Worm (Caenorhabditis elegans) whole organism, L3 larva: Measurements from ENCODE around the gene F29B9.5.

ENCODE experiments used
- R02D3.7 ChIP-seq: fragments of 150-350 bp; optimal IDR thresholded peaks from 2 replicates; lab custom pipeline; 2014; ENCODE audit warnings: missing biosample characterization, missing genetic modification characterization
- ZK546.5 ChIP-seq: sonication (generic microtip); optimal IDR thresholded peaks from 2 replicates; lab custom pipeline; 2017; ENCODE audit warnings: missing biosample characterization, missing genetic modification characterization
- ama-1 ChIP-seq: fragments of 150-350 bp; optimal IDR thresholded peaks from 2 replicates; lab custom pipeline; 2018
- ceh-16 ChIP-seq: sonication (generic microtip); optimal IDR thresholded peaks from 2 replicates; lab custom pipeline; 2017; ENCODE audit warnings: missing biosample characterization, missing genetic modification characterization
- ceh-28 ChIP-seq: fragments of 150-350 bp; optimal IDR thresholded peaks from 2 replicates; lab custom pipeline; 2014; ENCODE audit warnings: missing biosample characterization, missing genetic modification reagents, missing genetic modification characterization
- ceh-82 ChIP-seq: fragments of 150-350 bp; optimal IDR thresholded peaks from 2 replicates; lab custom pipeline; 2014; ENCODE audit warnings: missing biosample characterization, missing genetic modification characterization
- daf-12 ChIP-seq: fragments of 150-350 bp; optimal IDR thresholded peaks from 2 replicates; lab custom pipeline; 2014; ENCODE audit warnings: missing biosample characterization, missing genetic modification reagents, missing genetic modification characterization
- egl-27 ChIP-seq: sonication (generic microtip); optimal IDR thresholded peaks from 4 replicates; lab custom pipeline; 2017; ENCODE audit warnings: missing biosample characterization, missing genetic modification reagents, missing genetic modification characterization
- egl-5 ChIP-seq: fragments of 150-350 bp; optimal IDR thresholded peaks from 2 replicates; lab custom pipeline; 2017; ENCODE audit warnings: missing biosample characterization, missing genetic modification reagents, missing genetic modification characterization, inconsistent platforms
- elt-2 ChIP-seq: sonication (generic microtip); optimal IDR thresholded peaks from 2 replicates; lab custom pipeline; 2016; ENCODE audit warnings: missing genetic modification reagents, mild to moderate bottlenecking, missing genetic modification characterization, missing compliant biosample characterization
- elt-3 ChIP-seq, 3 experiments: fragments of 150-350 bp in 1 of 3; sonication (generic microtip) in 2 of 3; optimal IDR thresholded peaks; 2 replicates in 2 of 3; 4 replicates in 1 of 3; lab custom pipeline; 2014 to 2017; ENCODE audit warnings: missing biosample characterization in 3 of 3, missing genetic modification characterization in 3 of 3
- eor-1 ChIP-seq, 2 experiments: fragments of 150-350 bp; optimal IDR thresholded peaks; 2 replicates each; lab custom pipeline; 2014 to 2018; ENCODE audit warnings: missing biosample characterization in 2 of 2, missing genetic modification characterization in 2 of 2
- fkh-10 ChIP-seq: sonication (generic microtip); optimal IDR thresholded peaks from 2 replicates; lab custom pipeline; 2017; ENCODE audit warnings: missing biosample characterization, missing genetic modification reagents, missing genetic modification characterization
- fkh-2 ChIP-seq: fragments of 150-350 bp; optimal IDR thresholded peaks from 2 replicates; lab custom pipeline; 2014; ENCODE audit warnings: missing biosample characterization, missing genetic modification reagents, missing genetic modification characterization
- fos-1 ChIP-seq: fragments of 150-350 bp; optimal IDR thresholded peaks from 2 replicates; lab custom pipeline; 2014; ENCODE audit warnings: missing biosample characterization, missing genetic modification characterization
- jun-1 ChIP-seq: fragments of 150-350 bp; optimal IDR thresholded peaks from 2 replicates; lab custom pipeline; 2014; ENCODE audit warnings: missing biosample characterization, missing genetic modification reagents, missing genetic modification characterization
- lin-39 ChIP-seq: fragments of 150-350 bp; optimal IDR thresholded peaks from 2 replicates; lab custom pipeline; 2018; ENCODE audit warnings: missing biosample characterization, missing genetic modification reagents, missing genetic modification characterization
- lsy-12 ChIP-seq: sonication (generic microtip); optimal IDR thresholded peaks from 2 replicates; lab custom pipeline; 2016; ENCODE audit warnings: mild to moderate bottlenecking, missing genetic modification characterization, missing compliant biosample characterization
- mdl-1 ChIP-seq: fragments of 150-350 bp; optimal IDR thresholded peaks from 2 replicates; lab custom pipeline; 2014; ENCODE audit warnings: missing biosample characterization, missing genetic modification characterization
- mml-1 ChIP-seq: fragments of 150-350 bp; sonication (generic microtip); optimal IDR thresholded peaks from 3 replicates; lab custom pipeline; 2014; ENCODE audit warnings: missing biosample characterization, missing genetic modification characterization
- nfya-1 ChIP-seq: sonication (generic microtip); optimal IDR thresholded peaks from 2 replicates; lab custom pipeline; 2017; ENCODE audit warnings: missing genetic modification characterization, mild to moderate bottlenecking, missing compliant biosample characterization, antibody characterized with exemption, moderate library complexity; ENCODE audit not compliant: insufficient read depth
- nhr-11 ChIP-seq: fragments of 150-350 bp; optimal IDR thresholded peaks from 2 replicates; lab custom pipeline; 2014; ENCODE audit warnings: missing biosample characterization, missing genetic modification characterization
- nhr-23 ChIP-seq: fragments of 150-350 bp; optimal IDR thresholded peaks from 2 replicates; lab custom pipeline; 2014; ENCODE audit warnings: missing biosample characterization, missing genetic modification reagents, missing genetic modification characterization
- nhr-237 ChIP-seq: fragments of 150-350 bp; optimal IDR thresholded peaks from 2 replicates; lab custom pipeline; 2014; ENCODE audit warnings: missing biosample characterization, missing genetic modification characterization
- nhr-25 ChIP-seq: sonication (generic microtip); optimal IDR thresholded peaks from 2 replicates; lab custom pipeline; 2017; ENCODE audit warnings: missing biosample characterization, missing genetic modification characterization
- nhr-28 ChIP-seq: fragments of 150-350 bp; optimal IDR thresholded peaks from 2 replicates; lab custom pipeline; 2014; ENCODE audit warnings: missing biosample characterization, missing genetic modification characterization
- nhr-43 ChIP-seq: sonication (generic microtip); optimal IDR thresholded peaks from 2 replicates; lab custom pipeline; 2016; ENCODE audit warnings: mild to moderate bottlenecking, missing genetic modification characterization, missing compliant biosample characterization; ENCODE audit not compliant: poor library complexity, severe bottlenecking
- nhr-67 ChIP-seq: fragments of 150-350 bp; optimal IDR thresholded peaks from 2 replicates; lab custom pipeline; 2014; ENCODE audit warnings: missing biosample characterization, missing genetic modification characterization
- nhr-76 ChIP-seq: fragments of 150-350 bp; sonication (generic microtip); optimal IDR thresholded peaks from 5 replicates; lab custom pipeline; 2014; ENCODE audit warnings: missing biosample characterization, missing genetic modification characterization
- nhr-77 ChIP-seq: fragments of 150-350 bp; optimal IDR thresholded peaks from 2 replicates; lab custom pipeline; 2014; ENCODE audit warnings: missing biosample characterization, missing genetic modification characterization
- pqm-1 ChIP-seq: fragments of 150-350 bp; optimal IDR thresholded peaks from 2 replicates; lab custom pipeline; 2017; ENCODE audit warnings: missing biosample characterization, missing genetic modification characterization, inconsistent platforms
- sea-2 ChIP-seq: fragments of 150-350 bp; sonication (generic microtip); optimal IDR thresholded peaks from 4 replicates; lab custom pipeline; 2014; ENCODE audit warnings: missing biosample characterization, missing genetic modification reagents, missing genetic modification characterization
- skn-1 ChIP-seq: fragments of 150-350 bp; optimal IDR thresholded peaks from 2 replicates; lab custom pipeline; 2014; ENCODE audit warnings: missing biosample characterization, missing genetic modification characterization
- tbx-2 ChIP-seq: sonication (generic microtip); optimal IDR thresholded peaks from 2 replicates; lab custom pipeline; 2016; ENCODE audit warnings: mild to moderate bottlenecking, missing genetic modification characterization, missing compliant biosample characterization
- unc-39 ChIP-seq: sonication (generic microtip); optimal IDR thresholded peaks from 4 replicates; lab custom pipeline; 2017; ENCODE audit warnings: missing biosample characterization, missing genetic modification characterization
- unc-62 ChIP-seq: fragments of 150-350 bp; sonication (generic microtip); optimal IDR thresholded peaks from 4 replicates; lab custom pipeline; 2014; ENCODE audit warnings: missing biosample characterization, missing genetic modification reagents, missing genetic modification characterization
- zag-1 ChIP-seq: fragments of 150-350 bp; optimal IDR thresholded peaks from 2 replicates; lab custom pipeline; 2014; ENCODE audit warnings: missing biosample characterization, missing genetic modification characterization
- ztf-11 ChIP-seq: fragments of 150-350 bp; optimal IDR thresholded peaks from 2 replicates; lab custom pipeline; 2014; ENCODE audit warnings: missing biosample characterization, missing genetic modification characterization

F29B9.5 gene

DNA sequence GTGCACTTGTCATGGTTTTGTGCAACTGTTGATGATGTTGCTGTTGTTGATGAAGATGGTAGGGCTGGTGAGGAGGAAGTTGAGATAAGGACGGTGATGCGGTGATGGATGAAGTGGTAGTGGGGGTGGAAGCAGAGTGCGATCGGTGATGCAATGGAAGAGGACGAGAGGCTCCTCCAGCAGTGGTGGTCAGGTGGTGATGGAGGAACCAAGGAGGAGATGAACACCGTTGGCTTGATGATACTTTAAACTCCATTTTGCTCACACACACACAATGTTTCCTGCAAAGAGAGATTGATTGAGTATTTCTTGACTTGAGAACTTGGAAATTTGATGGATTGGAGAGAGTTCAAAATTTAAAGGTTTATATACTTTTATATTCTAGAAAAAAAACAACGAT lies 14.4 kb upstream of the F29B9.5 start, which contains the start of gene F19C7.8:
F19C7.8 (minus strand) TSS at position 256 of the 400 bp plus-strand sequence.
- TF ChIP-seq nhr-77 (tag; lab: Kevin White, UChicago) (no peak), jun-1 (tag; lab: Kevin White, UChicago) (no peak), nhr-25 (no peak), R02D3.7 (tag; lab: Kevin White, UChicago) (no peak), mdl-1 (tag; lab: Kevin White, UChicago) (no peak), nhr-28 (tag; lab: Kevin White, UChicago) (no peak), pqm-1 (tag; lab: Kevin White, UChicago) (no peak), zag-1 (tag; lab: Kevin White, UChicago) (no peak), nhr-76 (no peak), elt-3 (tag; optimal IDR thresholded peaks at IDR 0.05; lab: Kevin White, UChicago) (no peak), mml-1 (tag; lab: Kevin White, UChicago) (no peak), lsy-12 (tag; lab: Kevin White, UChicago) (no peak), daf-12 (tag; lab: Kevin White, UChicago) (no peak)

ce11 chrIV:4639352-4639751 lies 12.9 kb upstream of the F29B9.5 start:
- TF ChIP-seq ceh-28 (no peak), fkh-10 (GFP tag; lab: Kevin White, UChicago) (no peak), nfya-1 (tag; lab: Kevin White, UChicago) (no peak), nhr-67 (tag; lab: Kevin White, UChicago) (no peak), ama-1 (no peak), fkh-2 (tag; lab: Kevin White, UChicago) (no peak), tbx-2 (tag; lab: Kevin White, UChicago) (no peak), sea-2 (GFP tag; lab: Kevin White, UChicago) (no peak), unc-39 (tag; lab: Kevin White, UChicago) (no peak), unc-62 (no peak), fos-1 (tag; lab: Kevin White, UChicago) (no peak), nhr-11 (tag; lab: Kevin White, UChicago) (no peak), nhr-25 (no peak), mdl-1 (tag; lab: Kevin White, UChicago) (no peak), ZK546.5 (no peak), nhr-237 (tag; lab: Kevin White, UChicago) (no peak), egl-5 (tag; lab: Kevin White, UChicago) (no peak)

- TF ChIP-seq nhr-43 (tag; lab: Kevin White, UChicago), result peak; percentile 15
- no peak for TF ChIP-seq lin-39 (tag; lab: Kevin White, UChicago)
- TF ChIP-seq nhr-25, result peak; percentile 77
- no peak for TF ChIP-seq fkh-2 (tag; lab: Kevin White, UChicago)
- TF ChIP-seq ztf-11 (tag; lab: Kevin White, UChicago), result no peak
- TF ChIP-seq, all 47 proteins: peak for 2
Observed at ce11 chrIV:4640941-4641340, 11.3 kb upstream of the F29B9.5 start.

DNA sequence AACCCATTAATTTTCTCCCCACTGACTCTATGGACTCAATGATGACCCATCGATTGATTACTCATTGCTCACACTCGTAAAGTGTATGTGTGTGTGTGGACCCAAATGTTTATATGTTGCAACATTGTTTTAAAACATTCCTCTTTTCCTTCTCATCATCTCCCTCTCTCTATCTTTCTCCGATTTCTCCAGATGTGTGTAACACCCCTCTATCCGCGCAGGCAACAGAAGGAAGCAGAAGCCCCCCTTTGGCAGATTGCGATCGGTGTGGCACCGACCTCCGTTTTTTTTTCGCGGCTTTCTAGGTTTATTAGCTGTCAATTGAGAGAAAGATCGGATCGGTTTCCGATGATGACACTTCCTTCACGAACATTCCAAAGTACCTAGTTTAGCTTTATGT lies 8.6 kb upstream of the F29B9.5 start:
- TF ChIP-seq nhr-25, result peak; percentile 30
- no peak for TF ChIP-seq ztf-11 (tag; lab: Kevin White, UChicago)

- TF ChIP-seq egl-5 (tag; lab: Kevin White, UChicago) (no peak), ZK546.5 (no peak), elt-2 (no peak), daf-12 (tag; lab: Kevin White, UChicago) (no peak), ceh-82 (no peak), fos-1 (tag; lab: Kevin White, UChicago) (no peak), mdl-1 (tag; lab: Kevin White, UChicago) (no peak), skn-1 (tag; lab: Kevin White, UChicago) (no peak), R02D3.7 (tag; lab: Kevin White, UChicago) (no peak), nhr-237 (tag; lab: Kevin White, UChicago) (no peak), mml-1 (tag; lab: Kevin White, UChicago) (no peak), nhr-43 (tag; lab: Kevin White, UChicago) (no peak), lsy-12 (tag; lab: Kevin White, UChicago) (no peak), egl-27 (tag; lab: Kevin White, UChicago) (no peak), ceh-16 (tag; lab: Kevin White, UChicago) (no peak), eor-1 (tag; optimal IDR thresholded peaks at IDR 0.05; lab: Kevin White, UChicago) (no peak), nhr-23 (no peak)
- TF ChIP-seq, all 47 proteins: peak for 0
Observed at ce11 chrIV:4645243-4645642, 7.0 kb upstream of the F29B9.5 start.
